Worm (Caenorhabditis elegans) whole organism, L1 larva: ENCODE results near the gene ncx-6.

Source experiments
- C16A3.4 ChIP-seq: fragments of 150-350 bp; optimal IDR thresholded peaks from 2 replicates; lab custom pipeline; 2014; ENCODE audit warnings: missing biosample characterization, missing genetic modification characterization
- C34B4.2 ChIP-seq: sonication (generic microtip); optimal IDR thresholded peaks from 2 replicates; lab custom pipeline; 2017; ENCODE audit warnings: mild to moderate bottlenecking, missing genetic modification characterization, missing compliant biosample characterization
- F16B12.6 ChIP-seq: fragments of 150-350 bp; optimal IDR thresholded peaks from 2 replicates; lab custom pipeline; 2014; ENCODE audit warnings: missing biosample characterization, missing genetic modification characterization
- aha-1 ChIP-seq: fragments of 150-350 bp; optimal IDR thresholded peaks from 2 replicates; lab custom pipeline; 2014; ENCODE audit warnings: missing biosample characterization, missing genetic modification characterization
- alr-1 ChIP-seq: fragments of 200-800 bp; sonication (Bioruptor generic); optimal IDR thresholded peaks from 2 replicates; lab custom pipeline; 2018; ENCODE audit warnings: borderline replicate concordance, mild to moderate bottlenecking, missing genetic modification characterization, missing compliant biosample characterization
- ama-1 ChIP-seq: fragments of 150-350 bp; optimal IDR thresholded peaks from 2 replicates; lab custom pipeline; 2014
- blmp-1 ChIP-seq: fragments of 150-350 bp; optimal IDR thresholded peaks from 2 replicates; lab custom pipeline; 2014; ENCODE audit warnings: missing biosample characterization, missing genetic modification characterization
- ceh-90 ChIP-seq: sonication (generic microtip); optimal IDR thresholded peaks from 2 replicates; lab custom pipeline; 2016; ENCODE audit warnings: missing genetic modification characterization, missing compliant biosample characterization
- ces-1 ChIP-seq: fragments of 150-350 bp; optimal IDR thresholded peaks from 2 replicates; lab custom pipeline; 2014; ENCODE audit warnings: missing biosample characterization, missing genetic modification reagents, missing genetic modification characterization
- dpl-1 ChIP-seq, 3 experiments: fragments of 150-350 bp in 2 of 3; sonication (generic microtip) in 1 of 3; optimal IDR thresholded peaks; 2 replicates each; lab custom pipeline; 2014 to 2017; ENCODE audit warnings: missing biosample characterization in 3 of 3, missing genetic modification characterization in 3 of 3, missing genetic modification reagents in 3 of 3
- efl-3 ChIP-seq: fragments of 200-800 bp; sonication (Bioruptor generic); optimal IDR thresholded peaks from 2 replicates; lab custom pipeline; 2018; ENCODE audit warnings: mild to moderate bottlenecking, missing genetic modification characterization, missing compliant biosample characterization
- egl-27 ChIP-seq, 2 experiments: fragments of 150-350 bp in 1 of 2; sonication (generic microtip); optimal IDR thresholded peaks; 3 replicates each; lab custom pipeline; 2017 to 2018; ENCODE audit warnings: missing biosample characterization in 2 of 2, missing genetic modification characterization in 2 of 2, missing genetic modification reagents in 2 of 2
- elt-2 ChIP-seq: sonication (generic microtip); optimal IDR thresholded peaks from 2 replicates; lab custom pipeline; 2016; ENCODE audit warnings: missing genetic modification characterization, mild to moderate bottlenecking, inconsistent platforms, missing compliant biosample characterization, missing genetic modification reagents
- elt-3 ChIP-seq, 6 experiments: fragments of 150-350 bp in 1 of 6; sonication (generic microtip); optimal IDR thresholded peaks; 2 replicates each; lab custom pipeline; 2017 to 2018; ENCODE audit warnings: missing biosample characterization in 6 of 6, missing genetic modification characterization in 6 of 6, inconsistent platforms in 1 of 6
- grh-1 ChIP-seq: fragments of 200-800 bp; sonication (Bioruptor generic); IDR thresholded peaks from 2 replicates; pipeline ENCODE4 v1.3.6; 2022; ENCODE audit warnings: missing genetic modification reagents, missing genetic modification characterization, missing compliant biosample characterization
- hlh-17 ChIP-seq: fragments of 200-800 bp; sonication (Bioruptor generic); optimal IDR thresholded peaks from 2 replicates; lab custom pipeline; 2018; ENCODE audit warnings: missing genetic modification characterization, mild to moderate bottlenecking, missing compliant biosample characterization, moderate library complexity, borderline replicate concordance
- irx-1 ChIP-seq: sonication (generic microtip); optimal IDR thresholded peaks from 2 replicates; lab custom pipeline; 2016; ENCODE audit warnings: missing genetic modification characterization, missing compliant biosample characterization
- lin-35 ChIP-seq, 2 experiments: fragments of 150-350 bp; optimal IDR thresholded peaks; 2 replicates each; lab custom pipeline; 2014; ENCODE audit warnings: missing biosample characterization in 2 of 2, missing genetic modification characterization in 2 of 2, missing genetic modification reagents in 2 of 2
- lin-39 ChIP-seq: fragments of 150-350 bp; optimal IDR thresholded peaks from 2 replicates; lab custom pipeline; 2014; ENCODE audit warnings: missing biosample characterization, missing genetic modification reagents, missing genetic modification characterization
- lir-3 ChIP-seq: sonication (generic microtip); optimal IDR thresholded peaks from 2 replicates; lab custom pipeline; 2016; ENCODE audit warnings: mild to moderate bottlenecking, missing genetic modification characterization, moderate library complexity, missing compliant biosample characterization; ENCODE audit not compliant: poor library complexity
- lsy-2 ChIP-seq, 2 experiments: fragments of 150-350 bp; optimal IDR thresholded peaks; 2 replicates each; lab custom pipeline; 2014; ENCODE audit warnings: missing biosample characterization in 2 of 2, missing genetic modification characterization in 2 of 2
- mab-9 ChIP-seq: fragments of 200-800 bp; sonication (Bioruptor generic); IDR thresholded peaks from 2 replicates; pipeline ENCODE4 v1.3.6; 2022; ENCODE audit warnings: missing genetic modification reagents, missing genetic modification characterization, missing compliant biosample characterization
- mef-2 ChIP-seq: fragments of 150-350 bp; optimal IDR thresholded peaks from 2 replicates; lab custom pipeline; 2014; ENCODE audit warnings: missing biosample characterization, missing genetic modification characterization
- mep-1 ChIP-seq: fragments of 150-350 bp; optimal IDR thresholded peaks from 2 replicates; lab custom pipeline; 2014; ENCODE audit warnings: missing biosample characterization, missing genetic modification characterization
- nhr-11 ChIP-seq: fragments of 150-350 bp; optimal IDR thresholded peaks from 2 replicates; lab custom pipeline; 2014; ENCODE audit warnings: missing biosample characterization, missing genetic modification characterization
- nhr-71 ChIP-seq: sonication (generic microtip); optimal IDR thresholded peaks from 2 replicates; lab custom pipeline; 2016; ENCODE audit warnings: mild to moderate bottlenecking, missing genetic modification characterization, moderate library complexity, missing compliant biosample characterization
- nhr-85 ChIP-seq: sonication (generic microtip); peaks from one replicate; lab custom pipeline; 2016; ENCODE audit warnings: missing genetic modification characterization, inconsistent platforms, missing compliant biosample characterization
- pag-3 ChIP-seq: sonication (generic microtip); optimal IDR thresholded peaks from 2 replicates; lab custom pipeline; 2017; ENCODE audit warnings: missing genetic modification characterization, mild to moderate bottlenecking, missing compliant biosample characterization, antibody characterized with exemption, borderline replicate concordance; ENCODE audit not compliant: insufficient read depth
- pax-3 ChIP-seq: fragments of 200-800 bp; sonication (Bioruptor generic); optimal IDR thresholded peaks from 2 replicates; lab custom pipeline; 2018; ENCODE audit warnings: mild to moderate bottlenecking, missing genetic modification characterization, moderate library complexity, missing compliant biosample characterization
- rnt-1 ChIP-seq: sonication (generic microtip); optimal IDR thresholded peaks from 2 replicates; lab custom pipeline; 2016; ENCODE audit warnings: mild to moderate bottlenecking, missing genetic modification characterization, moderate library complexity, missing compliant biosample characterization
- skn-1 ChIP-seq: fragments of 150-350 bp; optimal IDR thresholded peaks from 2 replicates; lab custom pipeline; 2014; ENCODE audit warnings: missing biosample characterization, missing genetic modification characterization
- tlp-1 ChIP-seq: fragments of 150-350 bp; optimal IDR thresholded peaks from 2 replicates; lab custom pipeline; 2014; ENCODE audit warnings: missing biosample characterization, missing genetic modification characterization
- unc-130 ChIP-seq: fragments of 150-350 bp; optimal IDR thresholded peaks from 2 replicates; lab custom pipeline; 2017; ENCODE audit warnings: missing biosample characterization, missing genetic modification characterization, inconsistent platforms
- unc-62 ChIP-seq: fragments of 150-350 bp; optimal IDR thresholded peaks from 2 replicates; lab custom pipeline; 2014; ENCODE audit warnings: missing biosample characterization, missing genetic modification reagents, missing genetic modification characterization
- unc-98 ChIP-seq: fragments of 200-800 bp; sonication (Bioruptor generic); IDR thresholded peaks from 2 replicates; pipeline ENCODE4 v1.3.6; 2022; ENCODE audit warnings: missing genetic modification characterization, missing compliant biosample characterization
- vab-15 ChIP-seq: sonication (generic microtip); optimal IDR thresholded peaks from 2 replicates; lab custom pipeline; 2017; ENCODE audit warnings: missing genotype, mild to moderate bottlenecking, missing genetic modification characterization, missing compliant biosample characterization
- xbp-1 ChIP-seq: sonication (generic microtip); optimal IDR thresholded peaks from 2 replicates; lab custom pipeline; 2016; ENCODE audit warnings: missing genetic modification characterization, missing compliant biosample characterization
- zip-4 ChIP-seq: fragments of 200-800 bp; sonication (Bioruptor generic); optimal IDR thresholded peaks from 2 replicates; lab custom pipeline; 2018; ENCODE audit warnings: mild to moderate bottlenecking, missing genetic modification characterization, moderate library complexity, missing compliant biosample characterization

The ncx-6 gene

ce11 chrIII:9695379-9695778, 18.4 kb downstream of the ncx-6 start (continued):
- TF ChIP-seq blmp-1 (tag; lab: Kevin White, UChicago) (peak; percentile 14), xbp-1 (tag; lab: Kevin White, UChicago) (no peak), F16B12.6 (tag; lab: Kevin White, UChicago) (peak; percentile 87), dpl-1 (GFP tag; optimal IDR thresholded peaks at IDR 0.05; lab: Kevin White, UChicago) (peak; percentile 37 to 63 (median 48)), skn-1 (tag; lab: Kevin White, UChicago) (no peak)

ce11 chrIII:9694474-9694873, 19.3 kb downstream of the ncx-6 start, which contains the start of gene set-3:
TSS of gene set-3 (minus strand) at chrIII:9694574.
- TF ChIP-seq grh-1 (no peak), nhr-11 (tag; lab: Kevin White, UChicago) (no peak), tlp-1 (no peak), unc-62 (GFP tag; lab: Kevin White, UChicago) (no peak)
- TF ChIP-seq, all 84 proteins: peak for 0

DNA sequence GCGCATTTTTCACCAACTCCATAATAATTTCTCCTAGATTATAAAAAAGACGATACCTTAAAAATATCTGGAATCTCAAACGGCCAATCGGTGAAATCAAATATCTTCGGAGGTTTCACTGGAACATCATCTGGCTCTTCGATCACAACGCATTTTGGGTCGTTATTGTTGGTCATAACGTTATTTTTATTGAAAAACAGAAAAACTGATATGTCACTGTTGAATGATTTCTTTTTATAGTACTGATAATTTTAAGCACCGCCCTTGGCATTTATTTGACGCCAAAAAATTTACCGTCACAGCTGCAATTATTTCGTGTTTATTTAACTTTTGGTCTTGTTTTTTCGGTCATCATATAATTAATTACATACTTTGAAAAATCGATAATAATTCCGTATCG, 23.7 kb downstream of the ncx-6 start, which contains the start of gene best-5:
Gene best-5 (minus strand): TSS at position 210 of the 400 bp plus-strand sequence.
- TF ChIP-seq irx-1: no peak
- no peak for TF ChIP-seq elt-3 (tag; optimal IDR thresholded peaks at IDR 0.05; lab: Kevin White, UChicago)
- TF ChIP-seq mab-9: no peak
- no peak for TF ChIP-seq nhr-71 (tag; lab: Kevin White, UChicago)

DNA sequence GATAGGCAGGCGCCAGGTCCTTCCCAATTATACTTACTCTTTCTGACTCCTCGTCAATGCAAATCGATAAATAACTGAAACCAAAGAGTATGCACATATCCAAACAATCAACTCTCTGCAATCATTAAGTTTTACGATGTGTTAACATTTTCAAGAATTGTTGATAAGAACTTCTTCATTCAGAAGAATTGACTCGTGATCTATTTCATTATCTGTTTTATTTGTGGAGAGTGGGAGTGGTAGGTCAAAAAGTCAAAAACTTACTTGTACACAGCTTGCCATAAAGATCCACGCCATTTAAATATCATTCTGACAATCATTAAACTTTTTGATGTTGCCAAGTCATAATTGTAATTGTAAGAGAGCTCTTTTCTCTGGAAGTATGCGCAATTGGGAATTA, 24.4 kb downstream of the ncx-6 start:
- TF ChIP-seq nhr-85 (no peak), mep-1 (tag; lab: Kevin White, UChicago) (no peak), elt-2 (peak; percentile 77), pag-3 (tag; lab: Kevin White, UChicago) (no peak), efl-3 (GFP tag; lab: Kevin White, UChicago) (no peak), lin-35 (GFP tag; optimal IDR thresholded peaks at IDR 0.05; lab: Kevin White, UChicago) (peak in 1 of 2 experiments; percentile 21), lir-3 (tag; lab: Kevin White, UChicago) (no peak), lin-39 (tag; lab: Kevin White, UChicago) (no peak), zip-4 (GFP tag; lab: Kevin White, UChicago) (no peak), egl-27 (tag; optimal IDR thresholded peaks at IDR 0.05; lab: Kevin White, UChicago) (no peak), ces-1 (GFP tag; lab: Kevin White, UChicago) (no peak), hlh-17 (GFP tag; lab: Kevin White, UChicago) (no peak), ceh-90 (no peak), lsy-2 (tag; optimal IDR thresholded peaks at IDR 0.05; lab: Kevin White, UChicago) (no peak), pax-3 (tag; lab: Kevin White, UChicago) (no peak)

- no peak for TF ChIP-seq mep-1 (tag; lab: Kevin White, UChicago)
- TF ChIP-seq C16A3.4 (tag; lab: Kevin White, UChicago): no peak
- no peak for TF ChIP-seq alr-1 (tag; lab: Kevin White, UChicago)
- no peak for TF ChIP-seq rnt-1 (tag; lab: Kevin White, UChicago)
- no peak for TF ChIP-seq mef-2
- TF ChIP-seq lir-3 (tag; lab: Kevin White, UChicago): no peak
- TF ChIP-seq C34B4.2: no peak
- no peak for TF ChIP-seq vab-15 (tag; lab: Kevin White, UChicago)
- no peak for TF ChIP-seq aha-1 (tag; lab: Kevin White, UChicago)
- no peak for TF ChIP-seq ama-1 (lab: Kevin White, UChicago)
- no peak for TF ChIP-seq F16B12.6 (tag; lab: Kevin White, UChicago)
- TF ChIP-seq unc-130 (tag; lab: Kevin White, UChicago): no peak
- TF ChIP-seq unc-98 (GFP tag; lab: Robert Waterston, UW): no peak
- no peak for TF ChIP-seq lin-35 (GFP tag; optimal IDR thresholded peaks at IDR 0.05; lab: Kevin White, UChicago)
- TF ChIP-seq, all 84 proteins: peak for 0
These were observed 27.8 kb downstream of the ncx-6 start, which contains the start of gene C07A9.10 for ce11 chrIII:9685959-9686358. TSS of gene C07A9.10 (minus strand) at chrIII:9686059.
